Worm (Caenorhabditis elegans): ENCODE measurements around the gene Y81B9A.2.

Gene Y81B9A.2

DNA sequence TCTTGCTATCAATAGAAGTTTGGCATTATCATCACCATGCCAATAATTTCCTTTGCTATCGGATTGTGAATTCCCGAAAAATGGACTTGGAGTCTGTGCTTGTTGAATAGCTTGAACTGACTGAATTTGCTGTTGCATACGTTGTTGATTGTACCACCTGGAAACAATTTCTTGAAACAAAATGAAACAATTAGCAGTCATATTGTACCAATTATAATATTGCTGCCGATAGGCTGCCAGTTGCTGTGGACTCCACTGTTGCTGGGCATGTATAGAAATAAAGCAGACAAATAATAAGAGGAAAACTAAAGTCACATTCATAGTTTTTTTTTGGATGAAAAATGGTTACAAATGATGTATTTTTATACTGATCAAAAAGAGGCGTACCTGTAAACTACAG, 17.0 kb upstream of the Y81B9A.2 start, which contains the start of gene B0563.10:
Gene B0563.10 (minus strand): TSS at position 325 of the 400 bp plus-strand sequence.
- TF ChIP-seq C34F6.9 (tag; optimal IDR thresholded peaks at IDR 0.05) (no peak), lsy-2 (tag; optimal IDR thresholded peaks at IDR 0.05) (no peak)

DNA sequence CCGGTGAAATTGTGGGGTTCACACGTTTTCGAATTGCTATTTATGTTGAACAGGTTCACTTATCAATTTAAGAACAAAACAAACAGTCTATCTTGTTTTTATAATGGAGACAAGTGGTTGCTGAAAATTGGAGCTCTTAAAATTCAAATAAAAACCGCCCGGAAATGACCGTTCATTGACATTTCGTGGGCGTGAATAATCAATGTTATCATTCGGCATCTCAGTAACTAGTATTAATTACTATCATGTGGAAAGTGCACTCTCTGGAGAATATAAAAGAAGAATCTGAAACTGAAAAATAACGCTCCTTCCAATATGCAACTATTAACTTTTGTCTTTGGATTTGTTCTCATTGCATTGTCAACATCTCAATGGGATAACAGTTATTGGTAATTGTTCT, 15.7 kb upstream of the Y81B9A.2 start, which contains the start of gene B0563.9:
Gene B0563.9 (plus strand): TSS at position 301 of the 400 bp plus-strand sequence.
- TF ChIP-seq unc-55 (GFP tag; optimal IDR thresholded peaks at IDR 0.05) (no peak), mdl-1 (tag; optimal IDR thresholded peaks at IDR 0.05) (no peak), nhr-6 (tag; optimal IDR thresholded peaks at IDR 0.05) (no peak), Y55F3AM.14 (GFP tag; optimal IDR thresholded peaks at IDR 0.05) (no peak), sma-3 (GFP tag; optimal IDR thresholded peaks at IDR 0.05) (no peak), aly-2 (tag; optimal IDR thresholded peaks at IDR 0.05) (no peak), lin-13 (GFP tag; optimal IDR thresholded peaks at IDR 0.05) (no peak), elt-3 (tag; optimal IDR thresholded peaks at IDR 0.05) (no peak), ztf-1 (GFP tag; conservative IDR thresholded peaks at IDR 0.05) (no peak), sem-4 (tag; optimal IDR thresholded peaks at IDR 0.05) (no peak), nhr-12 (tag; optimal IDR thresholded peaks at IDR 0.05) (no peak), snpc-4 (tag; optimal IDR thresholded peaks at IDR 0.05) (no peak), ztf-11 (tag; optimal IDR thresholded peaks at IDR 0.05) (no peak), ZK546.5 (tag; optimal IDR thresholded peaks at IDR 0.05) (no peak), ceh-16 (tag; optimal IDR thresholded peaks at IDR 0.05) (no peak), nhr-129 (tag; optimal IDR thresholded peaks at IDR 0.05) (no peak), skn-1 (tag; optimal IDR thresholded peaks at IDR 0.05) (no peak), blmp-1 (tag; optimal IDR thresholded peaks at IDR 0.05; ENCODE audit: insufficient read depth) (no peak), F13H6.1 (tag; optimal IDR thresholded peaks at IDR 0.05) (no peak)

DNA sequence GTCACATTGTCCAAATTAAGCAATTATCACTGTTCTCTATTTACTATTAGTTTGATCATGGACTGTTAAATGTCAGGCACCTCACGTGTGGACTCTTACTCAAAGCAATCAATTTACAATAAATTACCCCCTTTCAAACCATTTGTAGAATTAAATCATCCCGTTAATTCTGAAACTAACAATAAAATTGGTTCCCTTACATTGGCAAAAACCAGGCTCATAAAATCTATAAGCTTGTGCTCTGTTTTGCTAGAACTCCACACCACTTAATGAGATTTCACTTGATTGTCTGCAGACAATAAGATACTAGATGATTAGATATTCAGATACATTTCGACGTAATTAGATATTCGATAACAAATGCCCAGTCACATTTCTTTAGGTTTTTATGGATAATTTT, 13.9 kb upstream of the Y81B9A.2 start:
- no peak for TF ChIP-seq lsy-2 (tag; optimal IDR thresholded peaks at IDR 0.05)
- TF ChIP-seq fos-1 (tag; optimal IDR thresholded peaks at IDR 0.05) = no peak
- no peak for TF ChIP-seq elt-3 (tag; optimal IDR thresholded peaks at IDR 0.05)
- no peak for TF ChIP-seq egl-27 (tag; optimal IDR thresholded peaks at IDR 0.05)
- no peak for TF ChIP-seq lin-11 (tag; optimal IDR thresholded peaks at IDR 0.05)
- TF ChIP-seq sem-4 (tag; optimal IDR thresholded peaks at IDR 0.05) = no peak
- TF ChIP-seq aly-2 (tag; optimal IDR thresholded peaks at IDR 0.05) = no peak
- no peak for TF ChIP-seq dmd-4 (tag; optimal IDR thresholded peaks at IDR 0.05)
- no peak for TF ChIP-seq elt-1 (tag; optimal IDR thresholded peaks at IDR 0.05)
- no peak for TF ChIP-seq nhr-10 (tag; optimal IDR thresholded peaks at IDR 0.05)
- TF ChIP-seq gmeb-1 (tag; optimal IDR thresholded peaks at IDR 0.05) = no peak
- no peak for TF ChIP-seq ztf-11 (tag; optimal IDR thresholded peaks at IDR 0.05)
- TF ChIP-seq sma-3 (GFP tag; optimal IDR thresholded peaks at IDR 0.05) = no peak

DNA sequence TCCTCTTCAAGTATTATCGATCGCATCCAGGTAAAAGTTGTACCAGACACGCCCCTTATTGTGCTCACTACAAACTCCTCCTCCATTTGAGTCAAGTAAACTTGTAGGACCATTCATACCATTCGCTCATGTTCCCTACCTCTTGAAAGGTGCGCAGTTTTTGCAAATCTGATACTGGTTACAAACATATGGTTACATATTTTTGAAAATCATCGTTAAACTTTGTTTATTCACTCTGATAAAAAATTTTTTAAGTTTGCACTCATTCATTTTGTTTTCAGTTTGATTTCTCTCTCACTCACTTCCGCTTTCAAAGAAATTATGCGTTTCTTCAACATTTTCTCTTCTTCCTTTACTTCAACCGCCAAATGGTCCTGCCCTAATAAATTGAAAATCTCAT, 12.7 kb upstream of the Y81B9A.2 start, which contains the start of gene B0563.1:
Gene B0563.1 (plus strand): TSS at position 301 of the 400 bp plus-strand sequence.
- TF ChIP-seq sem-4 (tag; optimal IDR thresholded peaks at IDR 0.05) (no peak), blmp-1 (tag; optimal IDR thresholded peaks at IDR 0.05; ENCODE audit: insufficient read depth) (no peak), nhr-10 (tag; optimal IDR thresholded peaks at IDR 0.05) (no peak), nhr-129 (tag; optimal IDR thresholded peaks at IDR 0.05) (no peak), nhr-21 (tag; optimal IDR thresholded peaks at IDR 0.05) (no peak)

DNA sequence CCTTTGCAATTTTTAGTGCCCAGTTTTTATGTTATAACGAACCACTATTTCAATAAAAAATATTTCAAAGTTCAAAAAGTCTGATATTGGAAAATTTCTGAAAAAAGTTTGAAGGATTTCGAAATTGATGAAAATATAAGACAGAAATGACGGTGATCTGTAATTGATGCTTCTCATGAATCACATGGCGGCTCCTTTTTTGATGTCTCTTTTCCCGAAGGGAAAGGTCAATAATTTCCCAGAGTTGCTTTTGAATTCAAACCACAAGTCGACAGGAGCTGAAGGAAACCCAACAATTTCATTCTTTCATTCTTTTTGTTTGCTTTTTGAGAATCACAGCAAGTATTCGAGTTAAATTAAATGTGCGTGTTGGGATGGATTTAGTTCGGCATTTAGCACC, 11.7 kb upstream of the Y81B9A.2 start, which contains the start of gene B0563.18:
Gene B0563.18 (plus strand): TSS at position 301 of the 400 bp plus-strand sequence.
- no peak for TF ChIP-seq lsy-2 (tag; optimal IDR thresholded peaks at IDR 0.05)
- no peak for TF ChIP-seq C34F6.9 (tag; optimal IDR thresholded peaks at IDR 0.05)
- TF ChIP-seq ZK546.5 (tag; optimal IDR thresholded peaks at IDR 0.05) = no peak
- TF ChIP-seq lin-39 (tag; optimal IDR thresholded peaks at IDR 0.05) = no peak
- TF ChIP-seq sma-3 (GFP tag; optimal IDR thresholded peaks at IDR 0.05) = no peak
- TF ChIP-seq sma-9 (GFP tag; optimal IDR thresholded peaks at IDR 0.05) = no peak
- TF ChIP-seq sma-9 (tag; optimal IDR thresholded peaks at IDR 0.05) = no peak
- no peak for TF ChIP-seq nhr-12 (tag; optimal IDR thresholded peaks at IDR 0.05)
- no peak for TF ChIP-seq nhr-23 (tag; optimal IDR thresholded peaks at IDR 0.05)
- no peak for TF ChIP-seq sem-4 (tag; optimal IDR thresholded peaks at IDR 0.05)
- TF ChIP-seq skn-1 (tag; optimal IDR thresholded peaks at IDR 0.05) = no peak
- TF ChIP-seq unc-62 (GFP tag; optimal IDR thresholded peaks at IDR 0.05) = no peak
- TF ChIP-seq crh-2 (tag; optimal IDR thresholded peaks at IDR 0.05) = no peak
- TF ChIP-seq aly-2 (tag; optimal IDR thresholded peaks at IDR 0.05) = no peak
- no peak for TF ChIP-seq dmd-4 (tag; optimal IDR thresholded peaks at IDR 0.05)
- no peak for TF ChIP-seq snpc-4 (tag; optimal IDR thresholded peaks at IDR 0.05)
- TF ChIP-seq nhr-25 (tag; optimal IDR thresholded peaks at IDR 0.05) = no peak
- TF ChIP-seq ztf-1 (GFP tag; conservative IDR thresholded peaks at IDR 0.05) = no peak
